Fruit fly (Drosophila melanogaster) whole organism, embryonic: ENCODE data around the gene alpha-Est9.
A peak's percentile ranks its signal among the peaks of the same experiment; 100 is the strongest.

Experiments
- B-H2 ChIP-seq: fragments of 200-800 bp; sonication (Bioruptor generic); optimal IDR thresholded peaks from 2 replicates; lab custom pipeline; 2018; ENCODE audit warnings: missing biosample characterization, mild to moderate bottlenecking, missing genetic modification characterization
- BEAF-32 ChIP-seq: fragments of 200-800 bp; sonication (Bioruptor generic); optimal IDR thresholded peaks from 3 replicates; lab custom pipeline; 2017; ENCODE audit warnings: missing biosample characterization, missing genetic modification characterization, mild to moderate bottlenecking, moderate library complexity, missing genetic modification reagents
- Bdp1 ChIP-seq: fragments of 200-800 bp; sonication (Bioruptor generic); optimal IDR thresholded peaks from 3 replicates; lab custom pipeline; 2016; ENCODE audit warnings: missing biosample characterization, missing genetic modification characterization
- Bgb ChIP-seq: fragments of 200-800 bp; sonication (Bioruptor generic); IDR thresholded peaks from 2 replicates; pipeline ENCODE4 v1.3.6; 2022; ENCODE audit warnings: missing biosample characterization, missing genetic modification characterization; ENCODE audit not compliant: partially characterized antibody
- CG11093 ChIP-seq: fragments of 200-800 bp; sonication (Bioruptor generic); IDR thresholded peaks from 3 replicates; pipeline ENCODE4 v1.3.6; 2022; ENCODE audit warnings: missing biosample characterization, missing genetic modification characterization
- CG11560 ChIP-seq: fragments of 200-800 bp; sonication (Bioruptor generic); IDR thresholded peaks from 3 replicates; pipeline ENCODE4 v1.3.6; 2022; ENCODE audit warnings: missing biosample characterization, missing genetic modification characterization
- CG12104 ChIP-seq: fragments of 200-800 bp; sonication (Bioruptor generic); optimal IDR thresholded peaks from 3 replicates; lab custom pipeline; 2016; ENCODE audit warnings: missing biosample characterization, missing genetic modification characterization
- CG12769 ChIP-seq: fragments of 200-800 bp; sonication (Bioruptor generic); optimal IDR thresholded peaks from 2 replicates; lab custom pipeline; 2019; ENCODE audit warnings: missing biosample characterization, mild to moderate bottlenecking, missing genetic modification characterization, moderate library complexity
- CG13624 ChIP-seq: fragments of 200-800 bp; sonication (Bioruptor generic); optimal IDR thresholded peaks from 2 replicates; lab custom pipeline; 2016; ENCODE audit warnings: missing biosample characterization, missing genetic modification characterization
- CG14965 ChIP-seq: fragments of 200-800 bp; sonication (Bioruptor generic); optimal IDR thresholded peaks from 2 replicates; lab custom pipeline; 2016; ENCODE audit warnings: missing biosample characterization, missing genetic modification characterization, borderline replicate concordance
- CG1603 ChIP-seq: fragments of 200-800 bp; sonication (Bioruptor generic); optimal IDR thresholded peaks from 2 replicates; lab custom pipeline; 2019; ENCODE audit warnings: missing biosample characterization, mild to moderate bottlenecking, missing genetic modification characterization, moderate library complexity
- CG16779 ChIP-seq: fragments of 200-800 bp; sonication (Bioruptor generic); IDR thresholded peaks from 2 replicates; pipeline ENCODE4 v1.3.6; 2022; ENCODE audit warnings: missing biosample characterization, missing genetic modification characterization
- CG31441 ChIP-seq: fragments of 200-800 bp; sonication (Bioruptor generic); IDR thresholded peaks from 2 replicates; pipeline ENCODE4 v1.3.6; 2022; ENCODE audit warnings: missing biosample characterization, missing genetic modification characterization
- CG3163 ChIP-seq: fragments of 200-800 bp; sonication (Bioruptor generic); optimal IDR thresholded peaks from 3 replicates; lab custom pipeline; 2016; ENCODE audit warnings: missing biosample characterization, missing genetic modification characterization
- CG33213 ChIP-seq: fragments of 200-800 bp; sonication (Bioruptor generic); optimal IDR thresholded peaks from 3 replicates; lab custom pipeline; 2016; ENCODE audit warnings: missing biosample characterization, missing genetic modification characterization
- CG4617 ChIP-seq: fragments of 200-800 bp; sonication (Bioruptor generic); optimal IDR thresholded peaks from 3 replicates; lab custom pipeline; 2016; ENCODE audit warnings: missing biosample characterization, missing genetic modification characterization, borderline replicate concordance
- CG8281 ChIP-seq: fragments of 200-800 bp; sonication (Bioruptor generic); optimal IDR thresholded peaks from 2 replicates; lab custom pipeline; 2018; ENCODE audit warnings: missing biosample characterization, mild to moderate bottlenecking, missing genetic modification characterization, moderate library complexity
- CG8388 ChIP-seq: fragments of 200-800 bp; sonication (Bioruptor generic); optimal IDR thresholded peaks from 2 replicates; lab custom pipeline; 2019; ENCODE audit warnings: missing biosample characterization, mild to moderate bottlenecking, missing genetic modification characterization, moderate library complexity
- CG8765 ChIP-seq: fragments of 200-800 bp; sonication (Bioruptor generic); IDR thresholded peaks from 2 replicates; pipeline ENCODE4 v1.3.6; 2022; ENCODE audit warnings: missing biosample characterization, missing genetic modification characterization
- Camta ChIP-seq: fragments of 200-800 bp; sonication (Bioruptor generic); optimal IDR thresholded peaks from 2 replicates; lab custom pipeline; 2016; ENCODE audit warnings: missing biosample characterization, missing genetic modification characterization
- Dip2 ChIP-seq: fragments of 200-800 bp; sonication (Bioruptor generic); IDR thresholded peaks from 2 replicates; pipeline ENCODE4 v1.3.6; 2022; ENCODE audit warnings: missing biosample characterization, missing genetic modification characterization
- Dp ChIP-seq: fragments of 200-800 bp; sonication (Bioruptor generic); optimal IDR thresholded peaks from 2 replicates; lab custom pipeline; 2018; ENCODE audit warnings: missing biosample characterization, mild to moderate bottlenecking, missing genetic modification characterization, moderate library complexity
- H2.0 ChIP-seq: fragments of 200-800 bp; sonication (Bioruptor generic); IDR thresholded peaks from 2 replicates; pipeline ENCODE4 v1.3.6; 2022; ENCODE audit warnings: missing biosample characterization, missing genetic modification characterization
- HLH3B ChIP-seq: fragments of 200-800 bp; sonication (Bioruptor generic); IDR thresholded peaks from 2 replicates; pipeline ENCODE4 v1.3.6; 2022; ENCODE audit warnings: missing biosample characterization, missing genetic modification characterization
- Meics ChIP-seq: fragments of 200-800 bp; sonication (Bioruptor generic); optimal IDR thresholded peaks from 2 replicates; lab custom pipeline; 2017; ENCODE audit warnings: missing biosample characterization, mild to moderate bottlenecking, missing genetic modification characterization
- NC2β ChIP-seq: fragments of 200-800 bp; sonication (Bioruptor generic); optimal IDR thresholded peaks from 2 replicates; lab custom pipeline; 2016; ENCODE audit warnings: missing biosample characterization, missing genetic modification characterization
- Pdp1 ChIP-seq, 2 experiments: fragments of 200-800 bp; sonication (Bioruptor generic); optimal IDR thresholded peaks; 3 replicates each; lab custom pipeline; 2016; ENCODE audit warnings: missing biosample characterization in 2 of 2, missing genetic modification characterization in 2 of 2, mild to moderate bottlenecking in 1 of 2, moderate library complexity in 1 of 2
- Spps ChIP-seq: fragments of 200-800 bp; sonication (Bioruptor generic); optimal IDR thresholded peaks from 2 replicates; lab custom pipeline; 2018; ENCODE audit warnings: missing biosample characterization, mild to moderate bottlenecking, missing genetic modification characterization
- ase ChIP-seq: fragments of 200-800 bp; sonication (Bioruptor generic); IDR thresholded peaks from 3 replicates; pipeline ENCODE4 v1.3.6; 2022; ENCODE audit warnings: missing biosample characterization, missing genetic modification characterization
- dan ChIP-seq: fragments of 200-800 bp; sonication (Bioruptor generic); IDR thresholded peaks from 2 replicates; pipeline ENCODE4 v1.3.6; 2022; ENCODE audit warnings: missing biosample characterization, missing genetic modification characterization
- ewg ChIP-seq: fragments of 200-800 bp; sonication (Bioruptor generic); optimal IDR thresholded peaks from 3 replicates; lab custom pipeline; 2017; ENCODE audit warnings: mild to moderate bottlenecking, missing biosample characterization, missing genetic modification reagents, missing genetic modification characterization
- exex ChIP-seq: fragments of 200-800 bp; sonication (Bioruptor generic); optimal IDR thresholded peaks from 4 replicates; lab custom pipeline; 2018; ENCODE audit warnings: missing biosample characterization, mild to moderate bottlenecking, missing genetic modification characterization, moderate library complexity
- gsb-n ChIP-seq: fragments of 200-800 bp; sonication (Bioruptor generic); optimal IDR thresholded peaks from 3 replicates; lab custom pipeline; 2018; ENCODE audit warnings: missing biosample characterization, mild to moderate bottlenecking, missing genetic modification characterization
- ind ChIP-seq: fragments of 200-800 bp; sonication (Bioruptor generic); optimal IDR thresholded peaks from 3 replicates; lab custom pipeline; 2016; ENCODE audit warnings: missing biosample characterization, missing genetic modification characterization
- lola ChIP-seq, 3 experiments: fragments of >200 bp in 2 of 3; fragments of 200-800 bp in 1 of 3; sonication (Bioruptor generic) in 1 of 3; optimal IDR thresholded peaks; 2 replicates each; lab custom pipeline; 2017 to 2019; ENCODE audit warnings: missing biosample characterization in 3 of 3, missing genetic modification characterization in 3 of 3, mild to moderate bottlenecking in 1 of 3, moderate library complexity in 1 of 3
- mirr ChIP-seq: fragments of 200-800 bp; sonication (Bioruptor generic); optimal IDR thresholded peaks from 3 replicates; lab custom pipeline; 2018; ENCODE audit warnings: missing biosample characterization, mild to moderate bottlenecking, missing genetic modification characterization
- nom ChIP-seq: fragments of 200-800 bp; sonication (Bioruptor generic); optimal IDR thresholded peaks from 2 replicates; lab custom pipeline; 2017; ENCODE audit warnings: missing biosample characterization, missing genetic modification characterization, mild to moderate bottlenecking, moderate library complexity, missing genetic modification reagents
- odd ChIP-seq: fragments of 200-800 bp; sonication (Bioruptor generic); optimal IDR thresholded peaks from 2 replicates; lab custom pipeline; 2017; ENCODE audit warnings: missing biosample characterization, mild to moderate bottlenecking, missing genetic modification characterization
- org-1 ChIP-seq: fragments of 200-800 bp; sonication (Bioruptor generic); optimal IDR thresholded peaks from 2 replicates; lab custom pipeline; 2017; ENCODE audit warnings: missing biosample characterization, missing genetic modification characterization
- pan ChIP-seq, 4 experiments: fragments of >200 bp in 3 of 4; fragments of 200-800 bp in 1 of 4; sonication (Bioruptor generic) in 1 of 4; optimal IDR thresholded peaks in 3 of 4; IDR thresholded peaks in 1 of 4; 2 replicates each; pipeline versions ENCODE4 v1.3.6 to Lab custom; 2017 to 2022; ENCODE audit warnings: missing biosample characterization in 2 of 4, missing genetic modification characterization in 2 of 4, mixed read lengths in 1 of 4
- rib ChIP-seq: fragments of 200-800 bp; sonication (Bioruptor generic); IDR thresholded peaks from 2 replicates; pipeline ENCODE4 v1.3.6; 2022; ENCODE audit warnings: missing biosample characterization, missing genetic modification characterization
- salm ChIP-seq: fragments of 200-800 bp; sonication (Bioruptor generic); optimal IDR thresholded peaks from 2 replicates; lab custom pipeline; 2018; ENCODE audit warnings: missing biosample characterization, mild to moderate bottlenecking, missing genetic modification characterization
- sc ChIP-seq, 3 experiments: fragments of >200 bp in 2 of 3; fragments of 200-800 bp in 1 of 3; sonication (Bioruptor generic) in 1 of 3; optimal IDR thresholded peaks; 2 replicates in 2 of 3; 3 replicates in 1 of 3; lab custom pipeline; 2017; ENCODE audit warnings: mild to moderate bottlenecking in 1 of 3, missing biosample characterization in 1 of 3, missing genetic modification characterization in 1 of 3, missing genetic modification reagents in 1 of 3
- schlank ChIP-seq: fragments of 200-800 bp; sonication (Bioruptor generic); optimal IDR thresholded peaks from 2 replicates; lab custom pipeline; 2018; ENCODE audit warnings: missing biosample characterization, mild to moderate bottlenecking, missing genetic modification characterization
- scrt ChIP-seq: fragments of 200-800 bp; sonication (Bioruptor generic); optimal IDR thresholded peaks from 2 replicates; lab custom pipeline; 2018; ENCODE audit warnings: missing biosample characterization, mild to moderate bottlenecking, missing genetic modification characterization, moderate library complexity
- slp2 ChIP-seq: fragments of 200-800 bp; sonication (Bioruptor generic); optimal IDR thresholded peaks from 2 replicates; lab custom pipeline; 2016; ENCODE audit warnings: missing biosample characterization, missing genetic modification characterization
- sqz ChIP-seq: fragments of 200-800 bp; sonication (Bioruptor generic); optimal IDR thresholded peaks from 3 replicates; lab custom pipeline; 2018; ENCODE audit warnings: missing biosample characterization, mild to moderate bottlenecking, missing genetic modification characterization
- stc ChIP-seq: fragments of 200-800 bp; sonication (Bioruptor generic); IDR thresholded peaks from 2 replicates; pipeline ENCODE4 v1.3.6; 2022; ENCODE audit warnings: missing biosample characterization, missing genetic modification characterization
- ttk ChIP-seq: fragments of 200-800 bp; sonication (Bioruptor generic); IDR thresholded peaks from 2 replicates; pipeline ENCODE4 v2.1.2; 2022; ENCODE audit warnings: missing biosample characterization, missing genetic modification characterization
- z ChIP-seq: fragments of 200-800 bp; sonication (Bioruptor generic); IDR thresholded peaks from 3 replicates; pipeline ENCODE4 v1.3.6; 2022; ENCODE audit warnings: missing biosample characterization, missing genetic modification characterization

alpha-Est9 gene

dm6 chr3R:7491453-7491853 lies 13.4 kb downstream of the alpha-Est9 start (continued):
- TF ChIP-seq ase (GFP tag; lab: Robert Waterston, UW) (no peak), pan (optimal IDR thresholded peaks at IDR 0.05; lab: Kevin White, UChicago) (no peak), pan (GFP tag; optimal IDR thresholded peaks at IDR 0.05 in 1 of 2, IDR thresholded peaks at IDR 0.05 in 1 of 2) (no peak), CG11093 (GFP tag; lab: Robert Waterston, UW) (no peak), Pdp1 (GFP tag; optimal IDR thresholded peaks at IDR 0.05; lab: Kevin White, UChicago) (peak in 1 of 2 experiments; percentile 31), CG4617 (no peak), Dip2 (GFP tag; lab: Robert Waterston, UW) (no peak), lola (GFP tag; optimal IDR thresholded peaks at IDR 0.05; lab: Kevin White, UChicago) (no peak), CG13624 (GFP tag; lab: Kevin White, UChicago) (no peak), CG14965 (GFP tag; lab: Kevin White, UChicago) (no peak), nom (GFP tag; lab: Kevin White, UChicago) (no peak), salm (tag; lab: Kevin White, UChicago) (no peak), stc (no peak), CG8765 (no peak), exex (tag; lab: Kevin White, UChicago) (peak; percentile 6), z (no peak), CG8281 (tag; lab: Kevin White, UChicago) (no peak), CG16779 (GFP tag; lab: Robert Waterston, UW) (0 out of 2 replicates have a peak, but pooled peaks have one; percentile 18), dan (GFP tag; lab: Robert Waterston, UW) (no peak), ttk (GFP tag; lab: Robert Waterston, UW) (no peak), B-H2 (GFP tag; lab: Kevin White, UChicago) (peak; percentile 37), CG12104 (no peak), gsb-n (tag; lab: Kevin White, UChicago) (no peak), H2.0 (no peak), Camta (GFP tag; lab: Kevin White, UChicago) (no peak), Bgb (GFP tag; lab: Robert Waterston, UW) (peak; percentile 63; the same call in 1 of the 2 replicates), schlank (tag; lab: Kevin White, UChicago) (no peak), sqz (GFP tag; lab: Kevin White, UChicago) (no peak), ind (GFP tag; lab: Kevin White, UChicago) (no peak), slp2 (GFP tag; lab: Kevin White, UChicago) (no peak), CG33213 (no peak), ewg (no peak), CG3163 (GFP tag; lab: Kevin White, UChicago) (no peak), NC2β (GFP tag; lab: Kevin White, UChicago) (no peak), BEAF-32 (GFP tag; lab: Kevin White, UChicago) (no peak), rib (GFP tag; lab: Robert Waterston, UW) (0 out of 2 replicates have a peak, but pooled peaks have one; percentile 59), sc (optimal IDR thresholded peaks at IDR 0.05; lab: Kevin White, UChicago) (no peak), sc (GFP tag; optimal IDR thresholded peaks at IDR 0.05; lab: Kevin White, UChicago) (no peak), mirr (GFP tag; lab: Kevin White, UChicago) (peak; percentile 87), scrt (no peak), HLH3B (GFP tag; lab: Robert Waterston, UW) (no peak; the same call in 1 of the 2 replicates), CG12769 (tag; lab: Kevin White, UChicago) (peak; percentile 89), CG31441 (GFP tag; lab: Robert Waterston, UW) (no peak), CG8388 (no peak), CG11560 (tag; lab: Robert Waterston, UW) (no peak), odd (GFP tag; lab: Kevin White, UChicago) (no peak), Meics (GFP tag; lab: Kevin White, UChicago) (no peak), Bdp1 (no peak), CG1603 (tag; lab: Kevin White, UChicago) (no peak), Spps (tag; lab: Kevin White, UChicago) (no peak), org-1 (GFP tag; lab: Kevin White, UChicago) (no peak), Dp (no peak)
